Worm (Caenorhabditis elegans): ENCODE data around the gene lin-22.

The lin-22 gene

ce11 chrIV:3019438-3019837, at the start of gene lin-22:
Gene lin-22, plus strand, starts transcription at chrIV:3019738.
- TF ChIP-seq him-1 (tag; optimal IDR thresholded peaks at IDR 0.05) (no peak), dao-5 (tag; optimal IDR thresholded peaks at IDR 0.05) (no peak), W03F9.2 (tag; optimal IDR thresholded peaks at IDR 0.05) (no peak)

ce11 chrIV:2971060-2971459, 48.5 kb upstream of the lin-22 start:
- no peak for TF ChIP-seq dao-5 (tag; optimal IDR thresholded peaks at IDR 0.05)
- no peak for TF ChIP-seq him-1 (tag; optimal IDR thresholded peaks at IDR 0.05)
- TF ChIP-seq W03F9.2 (tag; optimal IDR thresholded peaks at IDR 0.05): no peak

ce11 chrIV:2978384-2978783, 41.2 kb upstream of the lin-22 start, which contains the start of gene lad-2:
Gene lad-2, minus strand, starts transcription at chrIV:2978484.
- TF ChIP-seq him-1 (tag; optimal IDR thresholded peaks at IDR 0.05) (no peak), W03F9.2 (tag; optimal IDR thresholded peaks at IDR 0.05) (no peak), dao-5 (tag; optimal IDR thresholded peaks at IDR 0.05) (no peak)

ce11 chrIV:2982443-2982842, 37.1 kb upstream of the lin-22 start:
- TF ChIP-seq him-1 (tag; optimal IDR thresholded peaks at IDR 0.05) (no peak), W03F9.2 (tag; optimal IDR thresholded peaks at IDR 0.05) (no peak), dao-5 (tag; optimal IDR thresholded peaks at IDR 0.05) (no peak)

- no peak for TF ChIP-seq him-1 (tag; optimal IDR thresholded peaks at IDR 0.05)
- no peak for TF ChIP-seq dao-5 (tag; optimal IDR thresholded peaks at IDR 0.05)
- TF ChIP-seq W03F9.2 (tag; optimal IDR thresholded peaks at IDR 0.05): no peak
These were observed 32.8 kb upstream of the lin-22 start for ce11 chrIV:2986720-2987119.

- no peak for TF ChIP-seq W03F9.2 (tag; optimal IDR thresholded peaks at IDR 0.05)
- peak; percentile 1 for TF ChIP-seq him-1 (tag; optimal IDR thresholded peaks at IDR 0.05)
- TF ChIP-seq dao-5 (tag; optimal IDR thresholded peaks at IDR 0.05): no peak
These were observed 29.0 kb upstream of the lin-22 start for ce11 chrIV:2990519-2990918.

- TF ChIP-seq him-1 (tag; optimal IDR thresholded peaks at IDR 0.05) (peak; percentile 79), dao-5 (tag; optimal IDR thresholded peaks at IDR 0.05) (no peak)
These were observed 26.1 kb upstream of the lin-22 start for ce11 chrIV:2993278-2993899.

- TF ChIP-seq him-1 (tag; optimal IDR thresholded peaks at IDR 0.05): no peak
- TF ChIP-seq dao-5 (tag; optimal IDR thresholded peaks at IDR 0.05): no peak
- no peak for TF ChIP-seq W03F9.2 (tag; optimal IDR thresholded peaks at IDR 0.05)
These were observed 24.7 kb upstream of the lin-22 start for ce11 chrIV:2994883-2995282.

ce11 chrIV:2995372-2995771, 24.2 kb upstream of the lin-22 start, which contains the start of gene Y54G2A.26:
Gene Y54G2A.26, minus strand, starts transcription at chrIV:2995472.
- TF ChIP-seq dao-5 (tag; optimal IDR thresholded peaks at IDR 0.05): no peak
- no peak for TF ChIP-seq W03F9.2 (tag; optimal IDR thresholded peaks at IDR 0.05)
- no peak for TF ChIP-seq him-1 (tag; optimal IDR thresholded peaks at IDR 0.05)

ce11 chrIV:2997302-2997701, 22.2 kb upstream of the lin-22 start:
- no peak for TF ChIP-seq him-1 (tag; optimal IDR thresholded peaks at IDR 0.05)
- TF ChIP-seq W03F9.2 (tag; optimal IDR thresholded peaks at IDR 0.05): no peak
- TF ChIP-seq dao-5 (tag; optimal IDR thresholded peaks at IDR 0.05): no peak

ce11 chrIV:2998597-2999161, 20.9 kb upstream of the lin-22 start:
- TF ChIP-seq W03F9.2 (tag; optimal IDR thresholded peaks at IDR 0.05) (no peak), dao-5 (tag; optimal IDR thresholded peaks at IDR 0.05) (no peak), him-1 (tag; optimal IDR thresholded peaks at IDR 0.05) (peak; percentile 77)

ce11 chrIV:3001500-3001899, 18.0 kb upstream of the lin-22 start:
- TF ChIP-seq him-1 (tag; optimal IDR thresholded peaks at IDR 0.05) (no peak), dao-5 (tag; optimal IDR thresholded peaks at IDR 0.05) (no peak), W03F9.2 (tag; optimal IDR thresholded peaks at IDR 0.05) (no peak)

- no peak for TF ChIP-seq him-1 (tag; optimal IDR thresholded peaks at IDR 0.05)
- TF ChIP-seq W03F9.2 (tag; optimal IDR thresholded peaks at IDR 0.05): no peak
- TF ChIP-seq dao-5 (tag; optimal IDR thresholded peaks at IDR 0.05): no peak
These were observed 16.7 kb upstream of the lin-22 start for ce11 chrIV:3002807-3003206.

ce11 chrIV:3008828-3009227, 10.7 kb upstream of the lin-22 start, which contains the start of gene Y54G2A.73:
Gene Y54G2A.73, minus strand, starts transcription at chrIV:3008892.
- TF ChIP-seq W03F9.2 (tag; optimal IDR thresholded peaks at IDR 0.05) (no peak), dao-5 (tag; optimal IDR thresholded peaks at IDR 0.05) (no peak)

- TF ChIP-seq him-1 (tag; optimal IDR thresholded peaks at IDR 0.05) (no peak), W03F9.2 (tag; optimal IDR thresholded peaks at IDR 0.05) (no peak), dao-5 (tag; optimal IDR thresholded peaks at IDR 0.05) (no peak)
These were observed 7.9 kb upstream of the lin-22 start for ce11 chrIV:3011647-3012046.
